Worm (Caenorhabditis elegans): ENCODE data around the gene npax-3.
A peak's percentile ranks its signal among the peaks of the same experiment; 100 is the strongest.

- TF ChIP-seq dpl-1 (GFP tag; optimal IDR thresholded peaks at IDR 0.05) (no peak), pqm-1 (tag; optimal IDR thresholded peaks at IDR 0.05) (no peak), nhr-76 (tag; optimal IDR thresholded peaks at IDR 0.05) (no peak), efl-1 (optimal IDR thresholded peaks at IDR 0.05) (no peak), efl-1 (GFP tag; optimal IDR thresholded peaks at IDR 0.05 in 1 of 2) (no peak), unc-62 (GFP tag; optimal IDR thresholded peaks at IDR 0.05) (no peak), lsy-2 (tag; optimal IDR thresholded peaks at IDR 0.05) (peak in 1 of 2 experiments; percentile 17), skn-1 (tag; optimal IDR thresholded peaks at IDR 0.05) (no peak), fos-1 (tag; optimal IDR thresholded peaks at IDR 0.05) (no peak), unc-130 (tag; optimal IDR thresholded peaks at IDR 0.05) (no peak), zag-1 (tag; optimal IDR thresholded peaks at IDR 0.05) (no peak), nhr-12 (tag; optimal IDR thresholded peaks at IDR 0.05) (no peak), ces-1 (GFP tag; optimal IDR thresholded peaks at IDR 0.05) (no peak)
Observed at ce11 chrIV:10819049-10819448, 8.9 kb downstream of the npax-3 start.
